Fruit fly (Drosophila melanogaster) whole organism, embryonic: ENCODE data around the gene Vav.

Source experiments
- ATbp ChIP-seq: fragments of 200-800 bp; sonication (Bioruptor generic); optimal IDR thresholded peaks from 2 replicates; lab custom pipeline; 2017; ENCODE audit warnings: missing biosample characterization, mild to moderate bottlenecking, missing genetic modification characterization, missing genetic modification reagents
- Atf3 ChIP-seq: fragments of 200-800 bp; sonication (Bioruptor generic); optimal IDR thresholded peaks from 3 replicates; lab custom pipeline; 2016; ENCODE audit warnings: missing biosample characterization, missing genetic modification characterization
- Atf6 ChIP-seq: fragments of 200-800 bp; sonication (Bioruptor generic); IDR thresholded peaks from 2 replicates; pipeline ENCODE4 v1.3.6; 2022; ENCODE audit warnings: missing biosample characterization, missing genetic modification characterization
- CG10366 ChIP-seq: fragments of 200-800 bp; sonication (Bioruptor generic); IDR thresholded peaks from 2 replicates; pipeline ENCODE4 v1.3.6; 2022; ENCODE audit warnings: missing biosample characterization, missing genetic modification characterization
- CG10543 ChIP-seq: fragments of 200-800 bp; sonication (Bioruptor generic); optimal IDR thresholded peaks from 3 replicates; lab custom pipeline; 2017; ENCODE audit warnings: missing biosample characterization, mild to moderate bottlenecking, missing genetic modification characterization, moderate library complexity
- CG11398 ChIP-seq: fragments of 200-800 bp; sonication (Bioruptor generic); optimal IDR thresholded peaks from 2 replicates; lab custom pipeline; 2016; ENCODE audit warnings: missing biosample characterization, missing genetic modification characterization
- CG12391 ChIP-seq: fragments of 200-800 bp; sonication (Bioruptor generic); optimal IDR thresholded peaks from 3 replicates; lab custom pipeline; 2018; ENCODE audit warnings: missing biosample characterization, mild to moderate bottlenecking, missing genetic modification characterization, moderate library complexity
- CG14441 ChIP-seq: fragments of 200-800 bp; sonication (Bioruptor generic); IDR thresholded peaks from 2 replicates; pipeline ENCODE4 v1.3.6; 2022; ENCODE audit warnings: missing biosample characterization, missing genetic modification characterization
- CG15269 ChIP-seq: fragments of 200-800 bp; sonication (Bioruptor generic); optimal IDR thresholded peaks from 2 replicates; lab custom pipeline; 2018; ENCODE audit warnings: missing biosample characterization, mild to moderate bottlenecking, missing genetic modification characterization, moderate library complexity
- CG16813 ChIP-seq: fragments of 200-800 bp; sonication (Bioruptor generic); IDR thresholded peaks from 3 replicates; pipeline ENCODE4 v1.3.6; 2022; ENCODE audit warnings: missing biosample characterization, missing genetic modification characterization; ENCODE audit not compliant: partially characterized antibody
- CG17912 ChIP-seq: fragments of 200-800 bp; sonication (Bioruptor generic); optimal IDR thresholded peaks from 2 replicates; lab custom pipeline; 2018; ENCODE audit warnings: missing biosample characterization, mild to moderate bottlenecking, missing genetic modification characterization
- CG2875 ChIP-seq: fragments of 200-800 bp; sonication (Bioruptor generic); optimal IDR thresholded peaks from 2 replicates; lab custom pipeline; 2017; ENCODE audit warnings: missing biosample characterization, mild to moderate bottlenecking, missing genetic modification characterization, missing genetic modification reagents
- CG31388 ChIP-seq: fragments of 200-800 bp; sonication (Bioruptor generic); optimal IDR thresholded peaks from 2 replicates; lab custom pipeline; 2016; ENCODE audit warnings: missing biosample characterization, missing genetic modification characterization
- CG31441 ChIP-seq: fragments of 200-800 bp; sonication (Bioruptor generic); IDR thresholded peaks from 2 replicates; pipeline ENCODE4 v1.3.6; 2022; ENCODE audit warnings: missing biosample characterization, missing genetic modification characterization
- CG3281 ChIP-seq: fragments of 200-800 bp; sonication (Bioruptor generic); optimal IDR thresholded peaks from 3 replicates; lab custom pipeline; 2017; ENCODE audit warnings: missing biosample characterization, mild to moderate bottlenecking, missing genetic modification characterization
- CG4820 ChIP-seq: fragments of 200-800 bp; sonication (Bioruptor generic); optimal IDR thresholded peaks from 3 replicates; lab custom pipeline; 2016; ENCODE audit warnings: missing biosample characterization, missing genetic modification characterization
- CG6813 ChIP-seq: fragments of 200-800 bp; sonication (Bioruptor generic); optimal IDR thresholded peaks from 2 replicates; lab custom pipeline; 2017; ENCODE audit warnings: missing biosample characterization, missing genetic modification characterization, mild to moderate bottlenecking, moderate library complexity, missing genetic modification reagents
- CG7745 ChIP-seq: fragments of 200-800 bp; sonication (Bioruptor generic); optimal IDR thresholded peaks from 2 replicates; lab custom pipeline; 2018; ENCODE audit warnings: missing biosample characterization, mild to moderate bottlenecking, missing genetic modification characterization, moderate library complexity
- CG8089 ChIP-seq: fragments of 200-800 bp; sonication (Bioruptor generic); optimal IDR thresholded peaks from 3 replicates; lab custom pipeline; 2016; ENCODE audit warnings: missing biosample characterization, missing genetic modification characterization
- CG8924 ChIP-seq: fragments of 200-800 bp; optimal IDR thresholded peaks from 3 replicates; lab custom pipeline; 2019; ENCODE audit warnings: missing biosample characterization, mild to moderate bottlenecking, missing genetic modification characterization, moderate library complexity
- CkIIα-i1 ChIP-seq: fragments of 200-800 bp; sonication (Bioruptor generic); IDR thresholded peaks from 2 replicates; pipeline ENCODE4 v1.3.6; 2022; ENCODE audit warnings: missing biosample characterization, missing genetic modification characterization
- GATAe ChIP-seq: fragments of 200-800 bp; sonication (Bioruptor generic); conservative IDR thresholded peaks from 2 replicates; pipeline ENCODE4 v1.3.6; 2022; ENCODE audit warnings: missing biosample characterization, missing genetic modification characterization
- HHEX ChIP-seq: fragments of 200-800 bp; sonication (Bioruptor generic); optimal IDR thresholded peaks from 3 replicates; lab custom pipeline; 2017; ENCODE audit warnings: missing biosample characterization, mild to moderate bottlenecking, missing genetic modification characterization, missing genetic modification reagents
- Hand ChIP-seq: fragments of 200-800 bp; sonication (Bioruptor generic); optimal IDR thresholded peaks from 2 replicates; lab custom pipeline; 2017; ENCODE audit warnings: mild to moderate bottlenecking, missing biosample characterization, missing genetic modification reagents, missing genetic modification characterization
- HmgD ChIP-seq: fragments of 200-800 bp; sonication (Bioruptor generic); optimal IDR thresholded peaks from 3 replicates; lab custom pipeline; 2016; ENCODE audit warnings: missing biosample characterization, missing genetic modification characterization
- Hmx ChIP-seq: fragments of 200-800 bp; sonication (Bioruptor generic); optimal IDR thresholded peaks from 2 replicates; lab custom pipeline; 2016; ENCODE audit warnings: missing biosample characterization, missing genetic modification characterization
- Jarid2 ChIP-seq: fragments of 200-800 bp; sonication (Bioruptor generic); optimal IDR thresholded peaks from 3 replicates; lab custom pipeline; 2017; ENCODE audit warnings: mild to moderate bottlenecking, missing biosample characterization, missing genetic modification reagents, missing genetic modification characterization
- MESR4 ChIP-seq: fragments of 200-800 bp; sonication (Bioruptor generic); optimal IDR thresholded peaks from 2 replicates; lab custom pipeline; 2018; ENCODE audit warnings: missing biosample characterization, mild to moderate bottlenecking, missing genetic modification characterization, moderate library complexity
- Nf-YB ChIP-seq: fragments of 200-800 bp; sonication (Bioruptor generic); optimal IDR thresholded peaks from 3 replicates; lab custom pipeline; 2019; ENCODE audit warnings: missing biosample characterization, mild to moderate bottlenecking, missing genetic modification characterization, moderate library complexity
- Poxn ChIP-seq: fragments of 200-800 bp; sonication (Bioruptor generic); IDR thresholded peaks from 2 replicates; pipeline ENCODE4 v1.3.6; 2022; ENCODE audit warnings: missing biosample characterization, missing genetic modification characterization
- amos ChIP-seq: fragments of 200-800 bp; sonication (Bioruptor generic); IDR thresholded peaks from 2 replicates; pipeline ENCODE4 v1.3.6; 2022; ENCODE audit warnings: missing biosample characterization, missing genetic modification characterization; ENCODE audit not compliant: partially characterized antibody
- az2 ChIP-seq: fragments of 200-800 bp; sonication (Bioruptor generic); optimal IDR thresholded peaks from 3 replicates; lab custom pipeline; 2016; ENCODE audit warnings: missing biosample characterization, missing genetic modification characterization
- bbx ChIP-seq: fragments of 200-800 bp; sonication (Bioruptor generic); IDR thresholded peaks from 2 replicates; pipeline ENCODE4 v1.3.6; 2022; ENCODE audit warnings: missing biosample characterization, missing genetic modification characterization; ENCODE audit not compliant: partially characterized antibody
- chm ChIP-seq: fragments of 200-800 bp; sonication (Bioruptor generic); IDR thresholded peaks from 2 replicates; pipeline ENCODE4 v1.3.6; 2022; ENCODE audit warnings: missing biosample characterization, missing genetic modification characterization
- chn ChIP-seq: fragments of 200-800 bp; sonication (Bioruptor generic); optimal IDR thresholded peaks from 2 replicates; lab custom pipeline; 2016; ENCODE audit warnings: missing biosample characterization, missing genetic modification characterization
- dimm ChIP-seq: fragments of 200-800 bp; sonication (Bioruptor generic); IDR thresholded peaks from 2 replicates; pipeline ENCODE4 v1.3.6; 2022; ENCODE audit warnings: missing biosample characterization, missing genetic modification characterization
- dysf ChIP-seq: fragments of 200-800 bp; sonication (Bioruptor generic); IDR thresholded peaks from 3 replicates; pipeline ENCODE4 v1.3.6; 2022; ENCODE audit warnings: missing biosample characterization, missing genetic modification characterization
- fd102C ChIP-seq: fragments of 200-800 bp; sonication (Bioruptor generic); optimal IDR thresholded peaks from 2 replicates; lab custom pipeline; 2018; ENCODE audit warnings: missing biosample characterization, mild to moderate bottlenecking, missing genetic modification characterization, moderate library complexity
- inv ChIP-seq: fragments of 200-800 bp; sonication (Bioruptor generic); IDR thresholded peaks from 2 replicates; pipeline ENCODE4 v1.3.6; 2022; ENCODE audit warnings: missing biosample characterization, missing genetic modification characterization; ENCODE audit not compliant: partially characterized antibody
- knrl ChIP-seq: fragments of 200-800 bp; sonication (Bioruptor generic); IDR thresholded peaks from 3 replicates; pipeline ENCODE4 v1.3.6; 2022; ENCODE audit warnings: missing biosample characterization, missing genetic modification characterization; ENCODE audit not compliant: partially characterized antibody
- lbe ChIP-seq: fragments of 200-800 bp; sonication (Bioruptor generic); optimal IDR thresholded peaks from 2 replicates; lab custom pipeline; 2016; ENCODE audit warnings: missing biosample characterization, mild to moderate bottlenecking, missing genetic modification characterization
- lov ChIP-seq, 2 experiments: fragments of 200-800 bp in 1 of 2; fragments of >200 bp in 1 of 2; sonication (Bioruptor generic) in 1 of 2; IDR thresholded peaks in 1 of 2; optimal IDR thresholded peaks in 1 of 2; 2 replicates in 1 of 2; 3 replicates in 1 of 2; pipeline versions ENCODE4 v1.3.6 to Lab custom; 2017 to 2022; ENCODE audit warnings: missing biosample characterization in 1 of 2, missing genetic modification characterization in 1 of 2
- slbo ChIP-seq: fragments of 200-800 bp; sonication (Bioruptor generic); IDR thresholded peaks from 2 replicates; pipeline ENCODE4 v1.3.6; 2022; ENCODE audit warnings: missing biosample characterization, missing genetic modification characterization
- trem ChIP-seq: fragments of 200-800 bp; optimal IDR thresholded peaks from 3 replicates; lab custom pipeline; 2019; ENCODE audit warnings: missing biosample characterization, mild to moderate bottlenecking, missing genetic modification characterization, moderate library complexity
- tx ChIP-seq: fragments of 200-800 bp; sonication (Bioruptor generic); optimal IDR thresholded peaks from 2 replicates; lab custom pipeline; 2016; ENCODE audit warnings: missing biosample characterization, missing genetic modification characterization
- wor ChIP-seq: fragments of 200-800 bp; sonication (Bioruptor generic); IDR thresholded peaks from 2 replicates; pipeline ENCODE4 v1.3.6; 2022; ENCODE audit warnings: missing biosample characterization, missing genetic modification characterization
- zfh1 ChIP-seq: fragments of 200-800 bp; sonication (Bioruptor generic); IDR thresholded peaks from 3 replicates; pipeline ENCODE4 v1.3.6; 2022; ENCODE audit warnings: missing biosample characterization, missing genetic modification characterization

Gene Vav

dm6 chrX:19297899-19298784 lies 36.5 kb downstream of the Vav start, which contains the start of gene CG8034 (continued):
- peak; percentile 90 for TF ChIP-seq HmgD (GFP tag; lab: Kevin White, UChicago)
- TF ChIP-seq Atf3, result peak; percentile 95
- peak; percentile 92 for TF ChIP-seq CG8089
- TF ChIP-seq dysf (GFP tag; lab: Robert Waterston, UW), result peak; percentile 98
- peak; percentile 93 for TF ChIP-seq Hand
- no peak for TF ChIP-seq lov (optimal IDR thresholded peaks at IDR 0.05; lab: Kevin White, UChicago)
- peak; percentile 83; the same call in 2 of the 3 replicates for TF ChIP-seq lov (GFP tag; IDR thresholded peaks at IDR 0.05; lab: Robert Waterston, UW)
- peak; percentile 95 for TF ChIP-seq chn
- peak; percentile 96 for TF ChIP-seq CG31441 (GFP tag; lab: Robert Waterston, UW)
- TF ChIP-seq wor (GFP tag; lab: Robert Waterston, UW), result peak; percentile 88
- TF ChIP-seq dimm (GFP tag; lab: Robert Waterston, UW), result peak; percentile 85
- TF ChIP-seq CG6813 (GFP tag; lab: Kevin White, UChicago), result peak; percentile 93
- TF ChIP-seq CG8924 (tag; lab: Kevin White, UChicago), result peak; percentile 98
- peak; percentile 86 for TF ChIP-seq Nf-YB (GFP tag; lab: Kevin White, UChicago)
- TF ChIP-seq lbe, result peak; percentile 94
- peak; percentile 91 for TF ChIP-seq trem (tag; lab: Kevin White, UChicago)
- TF ChIP-seq CG10543, result peak; percentile 99
- peak; percentile 91 for TF ChIP-seq fd102C (GFP tag; lab: Kevin White, UChicago)
- TF ChIP-seq CkIIα-i1, result peak; percentile 65; the same call in 1 of the 2 replicates
- peak; percentile 82 for TF ChIP-seq CG31388
- peak; percentile 97 for TF ChIP-seq HHEX (GFP tag; lab: Kevin White, UChicago)
- peak; percentile 89 for TF ChIP-seq Poxn (GFP tag; lab: Robert Waterston, UW)
- peak; percentile 95 for TF ChIP-seq zfh1 (GFP tag; lab: Robert Waterston, UW)
- TF ChIP-seq az2, result peak; percentile 96
- peak; percentile 94 for TF ChIP-seq slbo (GFP tag; lab: Robert Waterston, UW)
- TF ChIP-seq CG15269 (tag; lab: Kevin White, UChicago), result peak; percentile 98
- TF ChIP-seq CG4820 (GFP tag; lab: Kevin White, UChicago), result peak; percentile 93
- TF ChIP-seq knrl, result peak; percentile 57
- TF ChIP-seq Atf6 (GFP tag; lab: Robert Waterston, UW), result peak; percentile 96
- TF ChIP-seq amos (GFP tag; lab: Robert Waterston, UW), result peak; percentile 46; the same call in 1 of the 2 replicates
- peak; percentile 94 for TF ChIP-seq CG2875 (GFP tag; lab: Kevin White, UChicago)
- peak; percentile 31; the same call in 1 of the 2 replicates for TF ChIP-seq inv
- TF ChIP-seq CG12391 (tag; lab: Kevin White, UChicago), result peak; percentile 97
- 0 out of 2 replicates have a peak, but pooled peaks have one; percentile 42 for TF ChIP-seq bbx (GFP tag; lab: Robert Waterston, UW)
- peak; percentile 89 for TF ChIP-seq Hmx (GFP tag; lab: Kevin White, UChicago)
- peak; percentile 98 for TF ChIP-seq CG3281 (GFP tag; lab: Kevin White, UChicago)
- peak; percentile 62 for TF ChIP-seq CG16813 (GFP tag; lab: Robert Waterston, UW)
- TF ChIP-seq MESR4, result peak; percentile 47
- peak; percentile 93 for TF ChIP-seq ATbp (GFP tag; lab: Kevin White, UChicago)
- TF ChIP-seq CG17912, result peak; percentile 76
- TF ChIP-seq chm (GFP tag; lab: Robert Waterston, UW), result peak; percentile 79
- TF ChIP-seq Jarid2 (GFP tag; lab: Kevin White, UChicago), result peak; percentile 94
- TF ChIP-seq CG14441 (GFP tag; lab: Robert Waterston, UW), result peak; percentile 94
- TF ChIP-seq GATAe (GFP tag; lab: Robert Waterston, UW), result peak; percentile 84
- TF ChIP-seq tx (GFP tag; lab: Kevin White, UChicago), result peak; percentile 94
- TF ChIP-seq CG10366 (GFP tag; lab: Robert Waterston, UW), result peak; percentile 92
- peak; percentile 87 for TF ChIP-seq CG11398 (GFP tag; lab: Kevin White, UChicago)
- TF ChIP-seq CG7745 (tag; lab: Kevin White, UChicago), result peak; percentile 14
